Fruit fly (Drosophila melanogaster) whole organism, embryonic: ENCODE data around the gene CG14195.

Source experiments
- CG10147 ChIP-seq: fragments of 200-800 bp; sonication (Bioruptor generic); optimal IDR thresholded peaks from 2 replicates; lab custom pipeline; 2019; ENCODE audit warnings: missing biosample characterization, mild to moderate bottlenecking, missing genetic modification characterization, moderate library complexity
- CG10543 ChIP-seq: fragments of 200-800 bp; sonication (Bioruptor generic); optimal IDR thresholded peaks from 3 replicates; lab custom pipeline; 2017; ENCODE audit warnings: missing biosample characterization, mild to moderate bottlenecking, missing genetic modification characterization, moderate library complexity
- CG12104 ChIP-seq: fragments of 200-800 bp; sonication (Bioruptor generic); optimal IDR thresholded peaks from 3 replicates; lab custom pipeline; 2016; ENCODE audit warnings: missing biosample characterization, missing genetic modification characterization
- CG12391 ChIP-seq: fragments of 200-800 bp; sonication (Bioruptor generic); optimal IDR thresholded peaks from 3 replicates; lab custom pipeline; 2018; ENCODE audit warnings: missing biosample characterization, mild to moderate bottlenecking, missing genetic modification characterization, moderate library complexity
- CG15696 ChIP-seq: fragments of 200-800 bp; sonication (Bioruptor generic); optimal IDR thresholded peaks from 2 replicates; lab custom pipeline; 2019; ENCODE audit warnings: missing biosample characterization, mild to moderate bottlenecking, missing genetic modification characterization, moderate library complexity
- CG17829 ChIP-seq: fragments of 200-800 bp; optimal IDR thresholded peaks from 2 replicates; lab custom pipeline; 2019; ENCODE audit warnings: missing biosample characterization, mild to moderate bottlenecking, missing genetic modification characterization, moderate library complexity
- CG18599 ChIP-seq: fragments of 200-800 bp; sonication (Bioruptor generic); optimal IDR thresholded peaks from 3 replicates; lab custom pipeline; 2017; ENCODE audit warnings: missing biosample characterization, missing genetic modification characterization, mild to moderate bottlenecking, moderate library complexity, missing genetic modification reagents
- CG18619 ChIP-seq: fragments of 200-800 bp; sonication (Bioruptor generic); optimal IDR thresholded peaks from 3 replicates; lab custom pipeline; 2017; ENCODE audit warnings: missing biosample characterization, mild to moderate bottlenecking, missing genetic modification characterization
- CG2116 ChIP-seq: fragments of 200-800 bp; sonication (Bioruptor generic); optimal IDR thresholded peaks from 3 replicates; lab custom pipeline; 2018; ENCODE audit warnings: missing biosample characterization, mild to moderate bottlenecking, missing genetic modification characterization
- CG2129 ChIP-seq: fragments of 200-800 bp; sonication (Bioruptor generic); IDR thresholded peaks from 2 replicates; pipeline ENCODE4 v1.3.6; 2022; ENCODE audit warnings: missing biosample characterization, missing genetic modification characterization; ENCODE audit not compliant: partially characterized antibody
- CG2889 ChIP-seq: fragments of 200-800 bp; sonication (Bioruptor generic); IDR thresholded peaks from 3 replicates; pipeline ENCODE4 v1.3.6; 2022; ENCODE audit warnings: missing biosample characterization, missing genetic modification characterization
- CG3065 ChIP-seq: fragments of 200-800 bp; sonication (Bioruptor generic); optimal IDR thresholded peaks from 2 replicates; lab custom pipeline; 2016; ENCODE audit warnings: missing biosample characterization, missing genetic modification characterization
- CG31224 ChIP-seq: fragments of 200-800 bp; sonication (Bioruptor generic); IDR thresholded peaks from 2 replicates; pipeline ENCODE4 v1.3.6; 2022; ENCODE audit warnings: missing biosample characterization, missing genetic modification characterization
- CG3847 ChIP-seq: fragments of 200-800 bp; sonication (Bioruptor generic); IDR thresholded peaks from 2 replicates; pipeline ENCODE4 v1.3.6; 2022; ENCODE audit warnings: missing biosample characterization, missing genetic modification characterization
- CG4328 ChIP-seq: fragments of 200-800 bp; sonication (Bioruptor generic); optimal IDR thresholded peaks from 3 replicates; lab custom pipeline; 2017; ENCODE audit warnings: missing biosample characterization, missing genetic modification reagents, missing genetic modification characterization
- CG4360 ChIP-seq: fragments of 200-800 bp; sonication (Bioruptor generic); IDR thresholded peaks from 2 replicates; pipeline ENCODE4 v1.3.6; 2022; ENCODE audit warnings: missing biosample characterization, missing genetic modification characterization
- CG5180 ChIP-seq: fragments of 200-800 bp; sonication (Bioruptor generic); optimal IDR thresholded peaks from 3 replicates; lab custom pipeline; 2017; ENCODE audit warnings: missing biosample characterization, missing genetic modification characterization, mild to moderate bottlenecking, moderate library complexity, missing genetic modification reagents
- CG6854 ChIP-seq: fragments of 200-800 bp; sonication (Bioruptor generic); optimal IDR thresholded peaks from 3 replicates; lab custom pipeline; 2017; ENCODE audit warnings: missing biosample characterization, mild to moderate bottlenecking, missing genetic modification characterization
- CG9727 ChIP-seq: fragments of 200-800 bp; sonication (Bioruptor generic); optimal IDR thresholded peaks from 3 replicates; lab custom pipeline; 2017; ENCODE audit warnings: missing biosample characterization, mild to moderate bottlenecking, missing genetic modification characterization
- CrebB ChIP-seq: fragments of 200-800 bp; sonication (Bioruptor generic); optimal IDR thresholded peaks from 3 replicates; lab custom pipeline; 2018; ENCODE audit warnings: missing biosample characterization, mild to moderate bottlenecking, missing genetic modification characterization
- Dip3 ChIP-seq: fragments of 200-800 bp; sonication (Bioruptor generic); optimal IDR thresholded peaks from 3 replicates; lab custom pipeline; 2016; ENCODE audit warnings: missing biosample characterization, missing genetic modification characterization
- Doc2 ChIP-seq: fragments of 200-800 bp; sonication (Bioruptor generic); IDR thresholded peaks from 2 replicates; pipeline ENCODE4 v1.3.6; 2022; ENCODE audit warnings: missing biosample characterization, missing genetic modification characterization
- ERR ChIP-seq: fragments of 200-800 bp; sonication (Bioruptor generic); optimal IDR thresholded peaks from 2 replicates; lab custom pipeline; 2016; ENCODE audit warnings: missing biosample characterization, missing genetic modification characterization
- Elba2 ChIP-seq: fragments of 200-800 bp; sonication (Bioruptor generic); optimal IDR thresholded peaks from 3 replicates; lab custom pipeline; 2016; ENCODE audit warnings: missing biosample characterization, missing genetic modification characterization
- HLH3B ChIP-seq: fragments of 200-800 bp; sonication (Bioruptor generic); IDR thresholded peaks from 2 replicates; pipeline ENCODE4 v1.3.6; 2022; ENCODE audit warnings: missing biosample characterization, missing genetic modification characterization
- HmgD ChIP-seq: fragments of 200-800 bp; sonication (Bioruptor generic); optimal IDR thresholded peaks from 3 replicates; lab custom pipeline; 2016; ENCODE audit warnings: missing biosample characterization, missing genetic modification characterization
- MBD-R2 ChIP-seq: fragments of 200-800 bp; sonication (Bioruptor generic); IDR thresholded peaks from 2 replicates; pipeline ENCODE4 v1.3.6; 2022; ENCODE audit warnings: missing biosample characterization, missing genetic modification characterization
- Mad ChIP-seq: fragments of 200-800 bp; sonication (Bioruptor generic); optimal IDR thresholded peaks from 2 replicates; lab custom pipeline; 2016; ENCODE audit warnings: missing biosample characterization, missing genetic modification characterization
- Side ChIP-seq: fragments of 200-800 bp; sonication (Bioruptor generic); optimal IDR thresholded peaks from 2 replicates; lab custom pipeline; 2016; ENCODE audit warnings: missing biosample characterization, missing genetic modification characterization
- Sry-β ChIP-seq: fragments of 200-800 bp; sonication (Bioruptor generic); optimal IDR thresholded peaks from 2 replicates; lab custom pipeline; 2018; ENCODE audit warnings: missing biosample characterization, mild to moderate bottlenecking, missing genetic modification characterization, moderate library complexity
- bcd ChIP-seq: fragments of 200-800 bp; sonication (Bioruptor generic); optimal IDR thresholded peaks from 2 replicates; lab custom pipeline; 2017; ENCODE audit warnings: missing biosample characterization, mild to moderate bottlenecking, missing genetic modification characterization
- btn ChIP-seq: fragments of 200-800 bp; sonication (Bioruptor generic); optimal IDR thresholded peaks from 2 replicates; lab custom pipeline; 2016; ENCODE audit warnings: missing biosample characterization, missing genetic modification characterization
- crc ChIP-seq: fragments of 200-800 bp; sonication (Bioruptor generic); optimal IDR thresholded peaks from 2 replicates; lab custom pipeline; 2016; ENCODE audit warnings: missing biosample characterization, missing genetic modification characterization
- ems ChIP-seq: fragments of 200-800 bp; sonication (Bioruptor generic); optimal IDR thresholded peaks from 3 replicates; lab custom pipeline; 2016; ENCODE audit warnings: missing biosample characterization, missing genetic modification characterization
- eve ChIP-seq, 2 experiments: fragments of >200 bp; optimal IDR thresholded peaks; 2 replicates each; lab custom pipeline; 2017; ENCODE audit warnings: missing biosample characterization in 2 of 2, missing genetic modification characterization in 2 of 2
- gem ChIP-seq: fragments of 200-800 bp; sonication (Bioruptor generic); optimal IDR thresholded peaks from 2 replicates; lab custom pipeline; 2019; ENCODE audit warnings: missing biosample characterization, mild to moderate bottlenecking, missing genetic modification characterization, moderate library complexity
- grau ChIP-seq: fragments of 200-800 bp; optimal IDR thresholded peaks from 3 replicates; lab custom pipeline; 2019; ENCODE audit warnings: missing biosample characterization, mild to moderate bottlenecking, missing genetic modification characterization, moderate library complexity
- hb ChIP-seq: fragments of 200-800 bp; sonication (Bioruptor generic); IDR thresholded peaks from 3 replicates; pipeline ENCODE4 v1.3.6; 2022; ENCODE audit warnings: missing biosample characterization, missing genetic modification characterization; ENCODE audit not compliant: partially characterized antibody
- ind ChIP-seq: fragments of 200-800 bp; sonication (Bioruptor generic); optimal IDR thresholded peaks from 3 replicates; lab custom pipeline; 2016; ENCODE audit warnings: missing biosample characterization, missing genetic modification characterization
- jigr1 ChIP-seq: fragments of 200-800 bp; sonication (Bioruptor generic); IDR thresholded peaks from 3 replicates; pipeline ENCODE4 v1.3.6; 2022; ENCODE audit warnings: missing biosample characterization, missing genetic modification characterization
- kay ChIP-seq: fragments of 200-800 bp; sonication (Bioruptor generic); optimal IDR thresholded peaks from 2 replicates; lab custom pipeline; 2016; ENCODE audit warnings: missing biosample characterization, missing genetic modification characterization
- lola ChIP-seq, 3 experiments: fragments of >200 bp in 2 of 3; fragments of 200-800 bp in 1 of 3; sonication (Bioruptor generic) in 1 of 3; optimal IDR thresholded peaks; 2 replicates each; lab custom pipeline; 2017 to 2019; ENCODE audit warnings: missing biosample characterization in 3 of 3, missing genetic modification characterization in 3 of 3, mild to moderate bottlenecking in 1 of 3, moderate library complexity in 1 of 3
- pan ChIP-seq, 4 experiments: fragments of >200 bp in 3 of 4; fragments of 200-800 bp in 1 of 4; sonication (Bioruptor generic) in 1 of 4; optimal IDR thresholded peaks in 3 of 4; IDR thresholded peaks in 1 of 4; 2 replicates each; pipeline versions ENCODE4 v1.3.6 to Lab custom; 2017 to 2022; ENCODE audit warnings: missing biosample characterization in 2 of 4, missing genetic modification characterization in 2 of 4, mixed read lengths in 1 of 4
- pb ChIP-seq: fragments of 200-800 bp; sonication (Bioruptor generic); optimal IDR thresholded peaks from 3 replicates; lab custom pipeline; 2016; ENCODE audit warnings: missing biosample characterization, missing genetic modification characterization
- pum ChIP-seq: fragments of 200-800 bp; sonication (Bioruptor generic); optimal IDR thresholded peaks from 2 replicates; lab custom pipeline; 2016; ENCODE audit warnings: missing biosample characterization, missing genetic modification characterization
- repo ChIP-seq: fragments of 200-800 bp; sonication (Bioruptor generic); optimal IDR thresholded peaks from 2 replicates; lab custom pipeline; 2016; ENCODE audit warnings: missing biosample characterization, missing genetic modification characterization
- sens ChIP-seq: fragments of 200-800 bp; sonication (Bioruptor generic); peaks from one replicate; lab custom pipeline; 2016; ENCODE audit warnings: missing biosample characterization, missing genetic modification characterization
- tup ChIP-seq: fragments of 200-800 bp; sonication (Bioruptor generic); optimal IDR thresholded peaks from 2 replicates; lab custom pipeline; 2016; ENCODE audit warnings: missing biosample characterization, mild to moderate bottlenecking, missing genetic modification characterization, moderate library complexity
- vnd ChIP-seq: fragments of 200-800 bp; sonication (Bioruptor generic); IDR thresholded peaks from 3 replicates; pipeline ENCODE4 v1.3.6; 2022; ENCODE audit warnings: missing biosample characterization, missing genetic modification characterization; ENCODE audit not compliant: partially characterized antibody
- zen ChIP-seq: fragments of 200-800 bp; sonication (Bioruptor generic); optimal IDR thresholded peaks from 3 replicates; lab custom pipeline; 2018; ENCODE audit warnings: missing biosample characterization, mild to moderate bottlenecking, missing genetic modification characterization, moderate library complexity
- zfh2 ChIP-seq: fragments of 200-800 bp; sonication (Bioruptor generic); optimal IDR thresholded peaks from 2 replicates; lab custom pipeline; 2016; ENCODE audit warnings: missing biosample characterization, missing genetic modification characterization

The CG14195 gene

dm6 chrX:19243379-19243834, 31.5 kb upstream of the CG14195 start, which contains the start of gene CG7889 (continued):
- TF ChIP-seq HmgD (GFP tag; lab: Kevin White, UChicago): no peak
- TF ChIP-seq gem (tag; lab: Kevin White, UChicago): peak; percentile 17
- TF ChIP-seq CG12391 (tag; lab: Kevin White, UChicago): peak; percentile 11
- no peak for TF ChIP-seq CG6854 (GFP tag; lab: Kevin White, UChicago)
- no peak for TF ChIP-seq vnd (GFP tag; lab: Robert Waterston, UW)
- TF ChIP-seq Elba2 (GFP tag; lab: Kevin White, UChicago): no peak
- TF ChIP-seq CG4328: no peak
- no peak for TF ChIP-seq CG5180 (GFP tag; lab: Kevin White, UChicago)
- peak; percentile 13 for TF ChIP-seq zen
- TF ChIP-seq Doc2 (GFP tag; lab: Robert Waterston, UW): no peak
- peak; percentile 37 for TF ChIP-seq CG17829 (tag; lab: Kevin White, UChicago)
- TF ChIP-seq CG3847 (GFP tag; lab: Robert Waterston, UW): no peak
- peak; percentile 8 for TF ChIP-seq ind (GFP tag; lab: Kevin White, UChicago)
- no peak for TF ChIP-seq CG2889 (GFP tag; lab: Robert Waterston, UW)
- no peak for TF ChIP-seq pb
- TF ChIP-seq CG2116 (GFP tag; lab: Kevin White, UChicago): no peak
- TF ChIP-seq ems: no peak
- TF ChIP-seq Sry-β (GFP tag; lab: Kevin White, UChicago): no peak
- no peak for TF ChIP-seq pan (optimal IDR thresholded peaks at IDR 0.05; lab: Kevin White, UChicago)
- TF ChIP-seq pan (GFP tag; optimal IDR thresholded peaks at IDR 0.05 in 1 of 2, IDR thresholded peaks at IDR 0.05 in 1 of 2): no peak
- TF ChIP-seq ERR (GFP tag; lab: Kevin White, UChicago): no peak
- no peak for TF ChIP-seq kay (GFP tag; lab: Kevin White, UChicago)
- TF ChIP-seq sens (GFP tag; lab: Kevin White, UChicago): peak; percentile 86
- peak; percentile 18 for TF ChIP-seq grau
- TF ChIP-seq CG4360: no peak
- TF ChIP-seq CG31224 (GFP tag; lab: Robert Waterston, UW): no peak
- TF ChIP-seq HLH3B (GFP tag; lab: Robert Waterston, UW): no peak
- no peak for TF ChIP-seq btn (GFP tag; lab: Kevin White, UChicago)
- no peak for TF ChIP-seq crc (GFP tag; lab: Kevin White, UChicago)
- TF ChIP-seq pum (GFP tag; lab: Kevin White, UChicago): no peak
- peak; percentile 33 for TF ChIP-seq Dip3 (GFP tag; lab: Kevin White, UChicago)
- TF ChIP-seq CG12104 (GFP tag; lab: Kevin White, UChicago): peak; percentile 4
- TF ChIP-seq CG15696 (tag; lab: Kevin White, UChicago): peak; percentile 6
- TF ChIP-seq CG9727 (GFP tag; lab: Kevin White, UChicago): peak; percentile 22
- peak; percentile 49 for TF ChIP-seq CG18599 (GFP tag; lab: Kevin White, UChicago)
- no peak for TF ChIP-seq repo (GFP tag; lab: Kevin White, UChicago)
- no peak for TF ChIP-seq Mad (GFP tag; lab: Kevin White, UChicago)
- no peak for TF ChIP-seq zfh2
- no peak for TF ChIP-seq lola (GFP tag; optimal IDR thresholded peaks at IDR 0.05; lab: Kevin White, UChicago)
- TF ChIP-seq hb: no peak
- TF ChIP-seq CG2129 (GFP tag; lab: Robert Waterston, UW): no peak
- no peak for TF ChIP-seq tup (GFP tag; lab: Kevin White, UChicago)
- TF ChIP-seq jigr1: no peak
- peak; percentile 73 for TF ChIP-seq MBD-R2 (GFP tag; lab: Robert Waterston, UW)
- no peak for TF ChIP-seq eve (GFP tag; optimal IDR thresholded peaks at IDR 0.05; lab: Kevin White, UChicago)
- TF ChIP-seq CG10543 (GFP tag; lab: Kevin White, UChicago): no peak
- peak; percentile 15 for TF ChIP-seq Side (GFP tag; lab: Kevin White, UChicago)
- no peak for TF ChIP-seq CG3065 (GFP tag; lab: Kevin White, UChicago)
- no peak for TF ChIP-seq CrebB
- TF ChIP-seq bcd (GFP tag; lab: Kevin White, UChicago): peak; percentile 23
- peak; percentile 18 for TF ChIP-seq CG10147 (GFP tag; lab: Kevin White, UChicago)
- no peak for TF ChIP-seq CG18619 (GFP tag; lab: Kevin White, UChicago)
